ENCODE assay signal across 6 fruit fly cellular contexts in genomic region chrX:16104738-16105426, dm6.
TF ChIP-seq lines count a peak whose summit lies in the region.

Gene CG42353, minus strand, starts transcription at chrX:16104946.
Gene CG42354, minus strand, starts transcription at chrX:16104946.

- TF ChIP-seq CTCF in S2 (optimal IDR thresholded peaks at IDR 0.05; lab: Kevin White, UChicago), result peak; percentile 37 to 57
- TF ChIP-seq CTCF in whole organism, embryonic (GFP tag; optimal IDR thresholded peaks at IDR 0.05; lab: Kevin White, UChicago), result no peak

TF ChIP-seq in whole organism, adult, 20 proteins besides CTCF, POLR2A, EP300 and RAD21 (continues in another document):
- TF ChIP-seq cic (GFP tag; optimal IDR thresholded peaks at IDR 0.05; lab: Kevin White, UChicago) (peak; percentile 57), CG1620 (GFP tag; optimal IDR thresholded peaks at IDR 0.05; lab: Kevin White, UChicago) (peak; percentile 80), bab1 (GFP tag; optimal IDR thresholded peaks at IDR 0.05; lab: Kevin White, UChicago) (peak; percentile 89), CG11617 (GFP tag; optimal IDR thresholded peaks at IDR 0.05; lab: Kevin White, UChicago) (peak; percentile 89), CG7045 (GFP tag; optimal IDR thresholded peaks at IDR 0.05; lab: Kevin White, UChicago) (peak; percentile 86), kay (GFP tag; lab: Kevin White, UChicago; ENCODE audit: borderline replicate concordance) (peak; percentile 85), Crg-1 (GFP tag; optimal IDR thresholded peaks at IDR 0.05; lab: Kevin White, UChicago) (peak; percentile 57), CG7101 (tag; optimal IDR thresholded peaks at IDR 0.05; lab: Kevin White, UChicago) (peak; percentile 93), CG33017 (tag; optimal IDR thresholded peaks at IDR 0.05; lab: Kevin White, UChicago) (peak; percentile 90), Mnt (GFP tag; optimal IDR thresholded peaks at IDR 0.05; lab: Kevin White, UChicago) (peak; percentile 55), ovo (GFP tag; optimal IDR thresholded peaks at IDR 0.05; lab: Kevin White, UChicago) (peak; percentile 76), toe (GFP tag; optimal IDR thresholded peaks at IDR 0.05; lab: Kevin White, UChicago) (peak; percentile 70), cnc (optimal IDR thresholded peaks at IDR 0.05; lab: Kevin White, UChicago) (no peak), Clk (GFP tag; optimal IDR thresholded peaks at IDR 0.05; lab: Kevin White, UChicago) (peak; percentile 77), tj (GFP tag; optimal IDR thresholded peaks at IDR 0.05; lab: Kevin White, UChicago) (peak; percentile 46), CG12768 (GFP tag; optimal IDR thresholded peaks at IDR 0.05; lab: Kevin White, UChicago) (peak; percentile 82), pad (GFP tag; optimal IDR thresholded peaks at IDR 0.05; lab: Kevin White, UChicago) (peak; percentile 81), CG5204 (GFP tag; optimal IDR thresholded peaks at IDR 0.05; lab: Kevin White, UChicago) (peak; percentile 87)

TF ChIP-seq in whole organism, embryonic, 481 proteins besides CTCF, POLR2A, EP300 and RAD21 (continues in another document):
- peak; percentile 97 for TF ChIP-seq disco-r (GFP tag; optimal IDR thresholded peaks at IDR 0.05; lab: Kevin White, UChicago)
- peak; percentile 88 for TF ChIP-seq al (GFP tag; IDR thresholded peaks at IDR 0.05; lab: Robert Waterston, UW)
- TF ChIP-seq CG10543 (GFP tag; optimal IDR thresholded peaks at IDR 0.05; lab: Kevin White, UChicago), result peak; percentile 93
- peak; percentile 43 for TF ChIP-seq CG9797 (GFP tag; optimal IDR thresholded peaks at IDR 0.05; lab: Kevin White, UChicago)
- peak; percentile 92 for TF ChIP-seq ro (GFP tag; IDR thresholded peaks at IDR 0.05; lab: Robert Waterston, UW)
- TF ChIP-seq CG2116 (GFP tag; optimal IDR thresholded peaks at IDR 0.05; lab: Kevin White, UChicago), result peak; percentile 85
- TF ChIP-seq CG9727 (GFP tag; optimal IDR thresholded peaks at IDR 0.05; lab: Kevin White, UChicago), result peak; percentile 97
- TF ChIP-seq CG18764 (GFP tag; optimal IDR thresholded peaks at IDR 0.05; lab: Kevin White, UChicago), result peak; percentile 94
- peak; percentile 65 for TF ChIP-seq Neu2 (GFP tag; optimal IDR thresholded peaks at IDR 0.05; lab: Kevin White, UChicago; ENCODE audit: borderline replicate concordance)
- peak; percentile 85 for TF ChIP-seq Lhr (GFP tag; optimal IDR thresholded peaks at IDR 0.05; lab: Kevin White, UChicago)
- peak; percentile 94 for TF ChIP-seq esg (GFP tag; conservative IDR thresholded peaks at IDR 0.05; lab: Robert Waterston, UW)
- TF ChIP-seq lbe (GFP tag; optimal IDR thresholded peaks at IDR 0.05; lab: Kevin White, UChicago), result peak; percentile 92
- peak; percentile 20 to 69 for TF ChIP-seq crp (GFP tag; optimal IDR thresholded peaks at IDR 0.05; lab: Kevin White, UChicago)
- peak; percentile 92 for TF ChIP-seq tup (GFP tag; optimal IDR thresholded peaks at IDR 0.05; lab: Kevin White, UChicago)
- TF ChIP-seq pzg (GFP tag; optimal IDR thresholded peaks at IDR 0.05; lab: Kevin White, UChicago), result peak; percentile 27
- TF ChIP-seq Dp (GFP tag; optimal IDR thresholded peaks at IDR 0.05; lab: Kevin White, UChicago), result peak; percentile 21
- TF ChIP-seq ci (GFP tag; IDR thresholded peaks at IDR 0.05; lab: Robert Waterston, UW), result peak; percentile 93
- TF ChIP-seq fd102C (GFP tag; optimal IDR thresholded peaks at IDR 0.05; lab: Kevin White, UChicago), result peak; percentile 62

TF ChIP-seq in whole organism, prepupa, 60 proteins besides CTCF, POLR2A, EP300 and RAD21 (continues in another document):
- TF ChIP-seq CG11902 (GFP tag; optimal IDR thresholded peaks at IDR 0.05; lab: Kevin White, UChicago) (peak; percentile 91), salr (GFP tag; optimal IDR thresholded peaks at IDR 0.05; lab: Kevin White, UChicago) (peak; percentile 95 to 98), CG4318 (GFP tag; optimal IDR thresholded peaks at IDR 0.05; lab: Kevin White, UChicago) (peak; percentile 94), Ets96B (tag; optimal IDR thresholded peaks at IDR 0.05; lab: Kevin White, UChicago) (peak; percentile 97), CG11294 (GFP tag; IDR thresholded peaks at IDR 0.05; lab: Robert Waterston, UW) (peak; percentile 89), Sox15 (GFP tag; optimal IDR thresholded peaks at IDR 0.05; lab: Kevin White, UChicago) (peak; percentile 95), CG8119 (GFP tag; IDR thresholded peaks at IDR 0.05; lab: Robert Waterston, UW) (peak; percentile 97), CG6808 (GFP tag; optimal IDR thresholded peaks at IDR 0.05; lab: Kevin White, UChicago) (peak; percentile 95), CG1621 (tag; optimal IDR thresholded peaks at IDR 0.05; lab: Kevin White, UChicago) (peak; percentile 97), CG3032 (tag; optimal IDR thresholded peaks at IDR 0.05; lab: Kevin White, UChicago) (peak; percentile 98), CG11762 (GFP tag; optimal IDR thresholded peaks at IDR 0.05; lab: Kevin White, UChicago; ENCODE audit: insufficient read depth) (peak; percentile 95), fkh (GFP tag; optimal IDR thresholded peaks at IDR 0.05; lab: Kevin White, UChicago) (peak; percentile 90), dsx (GFP tag; optimal IDR thresholded peaks at IDR 0.05; lab: Kevin White, UChicago; ENCODE audit: poor library complexity, severe bottlenecking) (peak; percentile 87), CG15336 (GFP tag; IDR thresholded peaks at IDR 0.05; lab: Robert Waterston, UW) (peak; percentile 96), CG7368 (GFP tag; optimal IDR thresholded peaks at IDR 0.05; lab: Kevin White, UChicago) (peak; percentile 94), dac (GFP tag; optimal IDR thresholded peaks at IDR 0.05; lab: Kevin White, UChicago) (peak; percentile 92), achi (GFP tag; optimal IDR thresholded peaks at IDR 0.05; lab: Kevin White, UChicago) (peak; percentile 96), CG9139 (GFP tag; optimal IDR thresholded peaks at IDR 0.05; lab: Kevin White, UChicago) (peak; percentile 93)

TF ChIP-seq in whole organism, pupa, 21 proteins besides CTCF, POLR2A, EP300 and RAD21:
- TF ChIP-seq CG17806 (tag; optimal IDR thresholded peaks at IDR 0.05; lab: Kevin White, UChicago) (peak; percentile 98), gl (tag; optimal IDR thresholded peaks at IDR 0.05; lab: Kevin White, UChicago) (peak; percentile 93), Pif1A (GFP tag; optimal IDR thresholded peaks at IDR 0.05; lab: Kevin White, UChicago) (peak; percentile 85), CG13204 (GFP tag; optimal IDR thresholded peaks at IDR 0.05; lab: Kevin White, UChicago) (peak; percentile 81), rn (GFP tag; IDR thresholded peaks at IDR 0.05; lab: Robert Waterston, UW) (peak; percentile 84), D1 (tag; optimal IDR thresholded peaks at IDR 0.05; lab: Kevin White, UChicago) (peak; percentile 97), Snoo (tag; optimal IDR thresholded peaks at IDR 0.05; lab: Kevin White, UChicago) (peak; percentile 91), CG4496 (GFP tag; IDR thresholded peaks at IDR 0.05; lab: Robert Waterston, UW) (peak; percentile 95), CG8159 (tag; optimal IDR thresholded peaks at IDR 0.05; lab: Kevin White, UChicago) (peak; percentile 98), Pif1B (GFP tag; optimal IDR thresholded peaks at IDR 0.05; lab: Kevin White, UChicago) (peak; percentile 92), CG9948 (tag; optimal IDR thresholded peaks at IDR 0.05; lab: Kevin White, UChicago) (peak; percentile 99), CG14655 (GFP tag; optimal IDR thresholded peaks at IDR 0.05; lab: Kevin White, UChicago) (peak; percentile 99), Ets98B (GFP tag; IDR thresholded peaks at IDR 0.05; lab: Robert Waterston, UW) (peak; percentile 89), CG10348 (GFP tag; IDR thresholded peaks at IDR 0.05; lab: Robert Waterston, UW) (peak; percentile 65), CG32121 (GFP tag; IDR thresholded peaks at IDR 0.05; lab: Robert Waterston, UW) (peak; percentile 94), CG34367 (tag; optimal IDR thresholded peaks at IDR 0.05; lab: Kevin White, UChicago) (peak; percentile 98), CG15710 (tag; optimal IDR thresholded peaks at IDR 0.05; lab: Kevin White, UChicago) (peak; percentile 98), fd96Ca (GFP tag; IDR thresholded peaks at IDR 0.05; lab: Robert Waterston, UW) (peak; percentile 91), CG8301 (tag; optimal IDR thresholded peaks at IDR 0.05; lab: Kevin White, UChicago) (peak; percentile 98), CG12605 (GFP tag; IDR thresholded peaks at IDR 0.05; lab: Robert Waterston, UW) (peak; percentile 89), EcR (GFP tag; optimal IDR thresholded peaks at IDR 0.05; lab: Kevin White, UChicago) (no peak)

TF ChIP-seq in whole organism, wandering third instar larva, 38 proteins besides CTCF, POLR2A, EP300 and RAD21 (continues in another document):
- peak in 1 of 2 experiments; percentile 32 for TF ChIP-seq dl (GFP tag; optimal IDR thresholded peaks at IDR 0.05; lab: Kevin White, UChicago; ENCODE audit: insufficient read depth in 1 of 2, partially characterized antibody in 2 of 2)
- peak; percentile 94 for TF ChIP-seq h (GFP tag; optimal IDR thresholded peaks at IDR 0.05; lab: Kevin White, UChicago)
- no peak for TF ChIP-seq lola (GFP tag; optimal IDR thresholded peaks at IDR 0.05; lab: Kevin White, UChicago)
- TF ChIP-seq N (GFP tag; optimal IDR thresholded peaks at IDR 0.05; lab: Kevin White, UChicago), result no peak
- TF ChIP-seq CG9705 (GFP tag; optimal IDR thresholded peaks at IDR 0.05; lab: Kevin White, UChicago), result peak; percentile 93
- no peak for TF ChIP-seq CG32264 (GFP tag; optimal IDR thresholded peaks at IDR 0.05; lab: Kevin White, UChicago)
- TF ChIP-seq HLH106 (tag; optimal IDR thresholded peaks at IDR 0.05; lab: Kevin White, UChicago), result peak; percentile 97
- TF ChIP-seq usp (GFP tag; optimal IDR thresholded peaks at IDR 0.05; lab: Kevin White, UChicago), result no peak
- peak; percentile 85 for TF ChIP-seq psq (GFP tag; optimal IDR thresholded peaks at IDR 0.05; lab: Kevin White, UChicago)
- TF ChIP-seq Hr83 (GFP tag; optimal IDR thresholded peaks at IDR 0.05; lab: Kevin White, UChicago; ENCODE audit: poor library complexity, severe bottlenecking), result no peak
- peak; percentile 74 for TF ChIP-seq woc (GFP tag; optimal IDR thresholded peaks at IDR 0.05; lab: Kevin White, UChicago)
- TF ChIP-seq tai (GFP tag; optimal IDR thresholded peaks at IDR 0.05; lab: Kevin White, UChicago), result peak; percentile 89
- TF ChIP-seq Hnf4 (GFP tag; optimal IDR thresholded peaks at IDR 0.05; lab: Kevin White, UChicago), result peak; percentile 91
- TF ChIP-seq Abd-B (GFP tag; optimal IDR thresholded peaks at IDR 0.05; lab: Kevin White, UChicago), result no peak
- peak; percentile 94 for TF ChIP-seq dmrt93B (GFP tag; optimal IDR thresholded peaks at IDR 0.05; lab: Kevin White, UChicago)
- TF ChIP-seq brk (GFP tag; optimal IDR thresholded peaks at IDR 0.05; lab: Kevin White, UChicago), result peak; percentile 89
- TF ChIP-seq foxo (GFP tag; optimal IDR thresholded peaks at IDR 0.05; lab: Kevin White, UChicago), result peak in 1 of 2 experiments; percentile 90
- no peak for TF ChIP-seq Myc (optimal IDR thresholded peaks at IDR 0.05; lab: Kevin White, UChicago)
- TF ChIP-seq Dfd (GFP tag; optimal IDR thresholded peaks at IDR 0.05; lab: Kevin White, UChicago), result peak; percentile 54
- peak; percentile 69 for TF ChIP-seq Jra (GFP tag; optimal IDR thresholded peaks at IDR 0.05; lab: Kevin White, UChicago)
- peak; percentile 32 for TF ChIP-seq GATAd (GFP tag; optimal IDR thresholded peaks at IDR 0.05; lab: Kevin White, UChicago)
- peak; percentile 55 for TF ChIP-seq dsf (GFP tag; optimal IDR thresholded peaks at IDR 0.05; lab: Kevin White, UChicago; ENCODE audit: borderline replicate concordance)
